Fruit fly (Drosophila melanogaster): ENCODE data around the gene Sulf1.

Sulf1 gene

dm6 chr3R:16272754-16273502 is 66.4 kb downstream of the Sulf1 start:
- TF ChIP-seq CTCF (optimal IDR thresholded peaks at IDR 0.05) (no peak), CG8478 (optimal IDR thresholded peaks at IDR 0.05) (no peak)

dm6 chr3R:16272185-16272584 is 67.2 kb downstream of the Sulf1 start, which contains the start of the genes Mat89Ba and gish:
Gene Mat89Ba, minus strand, starts transcription at chr3R:16272415.
Gene gish, plus strand, starts transcription at chr3R:16272452.
- no peak for TF ChIP-seq CTCF (optimal IDR thresholded peaks at IDR 0.05)
- no peak for TF ChIP-seq CG8478 (optimal IDR thresholded peaks at IDR 0.05)

- TF ChIP-seq CTCF (optimal IDR thresholded peaks at IDR 0.05) (no peak), CG8478 (optimal IDR thresholded peaks at IDR 0.05) (no peak)
These were observed 72.7 kb downstream of the Sulf1 start, which contains the start of gene Mst89B for dm6 chr3R:16266712-16267111. Gene Mst89B, plus strand, starts transcription at chr3R:16267012.

dm6 chr3R:16263522-16264305 is 75.7 kb downstream of the Sulf1 start, which contains the start of the genes bor and asun:
Gene bor, minus strand, starts transcription at chr3R:16264115.
Gene asun, plus strand, starts transcription at chr3R:16264271.
- peak in 1 of 2 experiments; percentile 7 for TF ChIP-seq CTCF (optimal IDR thresholded peaks at IDR 0.05)
- no peak for TF ChIP-seq CG8478 (optimal IDR thresholded peaks at IDR 0.05)
